Worm (Caenorhabditis elegans) whole organism, mixed stage, embryonic: ENCODE results near the gene C16C8.22.

Experiments used
- M03D4.4 ChIP-seq: sonication (generic microtip); optimal IDR thresholded peaks from 2 replicates; lab custom pipeline; 2017; ENCODE audit warnings: mild to moderate bottlenecking, missing genetic modification characterization, missing compliant biosample characterization
- bed-3 ChIP-seq: fragments of 200-800 bp; sonication (Bioruptor generic); optimal IDR thresholded peaks from 3 replicates; lab custom pipeline; 2018; ENCODE audit warnings: mild to moderate bottlenecking, missing genetic modification characterization, moderate library complexity, missing compliant biosample characterization
- blmp-1 ChIP-seq: fragments of 150-350 bp; optimal IDR thresholded peaks from 2 replicates; lab custom pipeline; 2014; ENCODE audit warnings: missing biosample characterization, missing genetic modification characterization
- ceh-39 ChIP-seq: fragments of 150-350 bp; optimal IDR thresholded peaks from 2 replicates; lab custom pipeline; 2014; ENCODE audit warnings: missing biosample characterization, missing genetic modification characterization
- ceh-43 ChIP-seq: fragments of 200-800 bp; sonication (Bioruptor generic); optimal IDR thresholded peaks from 2 replicates; lab custom pipeline; 2018; ENCODE audit warnings: mild to moderate bottlenecking, missing genetic modification characterization, moderate library complexity, missing compliant biosample characterization
- ceh-83 ChIP-seq: fragments of 200-800 bp; sonication (Bioruptor generic); optimal IDR thresholded peaks from 2 replicates; lab custom pipeline; 2018; ENCODE audit warnings: mild to moderate bottlenecking, missing genetic modification characterization, missing compliant biosample characterization
- ces-1 ChIP-seq: fragments of 150-350 bp; optimal IDR thresholded peaks from 2 replicates; lab custom pipeline; 2014; ENCODE audit warnings: missing biosample characterization, missing genetic modification reagents, missing genetic modification characterization
- cnd-1 ChIP-seq: fragments of 200-800 bp; sonication (Bioruptor generic); optimal IDR thresholded peaks from 2 replicates; lab custom pipeline; 2018; ENCODE audit warnings: mild to moderate bottlenecking, missing genetic modification characterization, missing compliant biosample characterization
- elt-1 ChIP-seq: sonication (generic microtip); optimal IDR thresholded peaks from 2 replicates; lab custom pipeline; 2017; ENCODE audit warnings: missing genetic modification characterization, mild to moderate bottlenecking, missing compliant biosample characterization, antibody characterized with exemption, moderate library complexity, borderline replicate concordance; ENCODE audit not compliant: insufficient read depth
- elt-3 ChIP-seq: fragments of 150-350 bp; optimal IDR thresholded peaks from 2 replicates; lab custom pipeline; 2014; ENCODE audit warnings: missing biosample characterization, missing genetic modification characterization
- flh-1 ChIP-seq: fragments of 200-800 bp; sonication (Bioruptor generic); optimal IDR thresholded peaks from 2 replicates; lab custom pipeline; 2018; ENCODE audit warnings: mild to moderate bottlenecking, missing genetic modification characterization, moderate library complexity, missing compliant biosample characterization
- ham-2 ChIP-seq: fragments of 200-800 bp; sonication (Bioruptor generic); optimal IDR thresholded peaks from 2 replicates; lab custom pipeline; 2018; ENCODE audit warnings: mild to moderate bottlenecking, missing genetic modification characterization, missing compliant biosample characterization
- hlh-1 ChIP-seq: fragments of 150-350 bp; optimal IDR thresholded peaks from 2 replicates; lab custom pipeline; 2014; ENCODE audit warnings: missing biosample characterization, missing genetic modification reagents, missing genetic modification characterization
- lin-13 ChIP-seq: fragments of 150-350 bp; optimal IDR thresholded peaks from 2 replicates; lab custom pipeline; 2014; ENCODE audit warnings: missing biosample characterization, missing genetic modification characterization
- lin-32 ChIP-seq: fragments of 200-800 bp; sonication (Bioruptor generic); optimal IDR thresholded peaks from 2 replicates; lab custom pipeline; 2018; ENCODE audit warnings: mild to moderate bottlenecking, missing genetic modification characterization, missing compliant biosample characterization
- lsy-2 ChIP-seq: fragments of 150-350 bp; optimal IDR thresholded peaks from 2 replicates; lab custom pipeline; 2014; ENCODE audit warnings: missing biosample characterization, missing genetic modification characterization
- mab-5 ChIP-seq: fragments of 150-350 bp; optimal IDR thresholded peaks from 2 replicates; lab custom pipeline; 2014; ENCODE audit warnings: missing biosample characterization, missing genetic modification characterization
- mep-1 ChIP-seq: fragments of 150-350 bp; optimal IDR thresholded peaks from 2 replicates; lab custom pipeline; 2017; ENCODE audit warnings: missing biosample characterization, missing genetic modification reagents, missing genetic modification characterization, inconsistent platforms
- mls-2 ChIP-seq: sonication (generic microtip); optimal IDR thresholded peaks from 2 replicates; lab custom pipeline; 2016; ENCODE audit warnings: mild to moderate bottlenecking, missing genetic modification characterization, moderate library complexity, missing compliant biosample characterization
- nhr-12 ChIP-seq: fragments of 150-350 bp; optimal IDR thresholded peaks from 2 replicates; lab custom pipeline; 2014; ENCODE audit warnings: missing biosample characterization, missing genetic modification characterization
- nhr-2 ChIP-seq: fragments of 150-350 bp; optimal IDR thresholded peaks from 2 replicates; lab custom pipeline; 2014; ENCODE audit warnings: missing biosample characterization, missing genetic modification characterization
- nhr-28 ChIP-seq: fragments of 150-350 bp; optimal IDR thresholded peaks from 2 replicates; lab custom pipeline; 2014; ENCODE audit warnings: missing biosample characterization, missing genetic modification characterization
- nhr-76 ChIP-seq: sonication (generic microtip); optimal IDR thresholded peaks from 2 replicates; lab custom pipeline; 2017; ENCODE audit warnings: missing biosample characterization, missing genetic modification characterization
- pha-4 ChIP-seq: fragments of 150-350 bp; optimal IDR thresholded peaks from 2 replicates; lab custom pipeline; 2018; ENCODE audit warnings: missing biosample characterization, missing genetic modification reagents, missing genetic modification characterization
- sem-2 ChIP-seq: fragments of 200-800 bp; sonication (Bioruptor generic); optimal IDR thresholded peaks from 2 replicates; lab custom pipeline; 2018; ENCODE audit warnings: mild to moderate bottlenecking, missing genetic modification characterization, missing compliant biosample characterization
- snpc-4 ChIP-seq: fragments of 150-350 bp; optimal IDR thresholded peaks from 2 replicates; lab custom pipeline; 2014; ENCODE audit warnings: missing biosample characterization, missing genetic modification characterization
- sptf-1 ChIP-seq: sonication (generic microtip); optimal IDR thresholded peaks from 2 replicates; lab custom pipeline; 2017; ENCODE audit warnings: mild to moderate bottlenecking, missing genetic modification characterization, moderate library complexity, missing compliant biosample characterization
- tbx-8 ChIP-seq: fragments of 200-800 bp; sonication (Bioruptor generic); optimal IDR thresholded peaks from 2 replicates; lab custom pipeline; 2018; ENCODE audit warnings: mild to moderate bottlenecking, missing genetic modification characterization, moderate library complexity, missing compliant biosample characterization
- unc-120 ChIP-seq: sonication (generic microtip); optimal IDR thresholded peaks from 2 replicates; lab custom pipeline; 2017; ENCODE audit warnings: missing genetic modification characterization, missing compliant biosample characterization; ENCODE audit not compliant: poor library complexity, severe bottlenecking
- unc-39 ChIP-seq: fragments of 150-350 bp; optimal IDR thresholded peaks from 2 replicates; lab custom pipeline; 2014; ENCODE audit warnings: missing biosample characterization, missing genetic modification characterization
- ztf-11 ChIP-seq: fragments of 150-350 bp; optimal IDR thresholded peaks from 2 replicates; lab custom pipeline; 2014; ENCODE audit warnings: missing biosample characterization, missing genetic modification characterization

The C16C8.22 gene

DNA sequence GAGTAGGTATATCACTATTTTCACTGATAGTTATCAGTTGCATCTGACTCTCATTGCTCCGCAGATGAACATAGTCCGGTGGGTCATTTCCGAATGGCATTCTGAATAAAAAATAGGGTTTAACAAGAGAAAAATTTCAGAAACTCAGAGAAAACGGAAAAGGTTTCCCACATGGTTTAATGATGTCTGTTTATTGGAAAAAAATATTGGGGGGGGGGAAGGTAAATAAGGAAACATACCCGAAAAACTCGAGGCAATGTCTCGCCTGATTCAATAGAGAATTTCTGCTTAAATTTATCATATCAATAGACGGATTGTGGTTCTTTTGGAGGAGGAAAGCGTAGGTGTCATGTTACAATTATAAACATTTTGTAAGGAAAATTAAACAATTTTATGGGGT lies 17.6 kb downstream of the C16C8.22 start, which contains the start of gene nep-11:
TSS of gene nep-11 (minus strand) at position 101 of the 400 bp plus-strand sequence.
- no peak for TF ChIP-seq cnd-1
- TF ChIP-seq mep-1 (tag; lab: Kevin White, UChicago) = no peak
- TF ChIP-seq ztf-11 (tag; lab: Kevin White, UChicago) = no peak
- TF ChIP-seq ceh-39 = no peak

DNA sequence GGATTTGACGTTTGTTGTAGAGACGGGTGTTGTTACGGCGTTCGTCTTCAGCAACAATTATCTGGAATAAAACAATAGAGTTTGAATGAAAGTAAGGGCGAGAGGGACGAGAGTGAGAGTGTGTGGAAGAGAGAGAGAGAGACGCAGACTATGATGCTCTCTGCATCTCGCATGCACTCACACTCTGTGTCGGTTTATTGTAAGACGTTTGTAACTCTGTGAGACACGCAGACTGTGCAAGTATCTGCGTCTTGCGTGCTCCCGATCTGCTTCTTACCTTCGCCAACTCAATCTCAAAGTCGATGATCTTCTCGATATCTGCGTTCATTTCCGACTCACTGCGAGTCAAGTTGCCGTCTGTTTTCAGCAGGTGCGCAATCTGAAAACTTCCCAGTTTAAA lies 20.1 kb downstream of the C16C8.22 start:
- TF ChIP-seq lsy-2 (tag; lab: Kevin White, UChicago) (no peak), mep-1 (tag; lab: Kevin White, UChicago) (no peak), ceh-43 (GFP tag; lab: Kevin White, UChicago) (no peak), cnd-1 (no peak), ceh-83 (GFP tag; lab: Kevin White, UChicago) (no peak), sem-2 (GFP tag; lab: Kevin White, UChicago) (no peak), unc-120 (tag; lab: Kevin White, UChicago) (no peak), M03D4.4 (tag; lab: Kevin White, UChicago) (no peak), ztf-11 (tag; lab: Kevin White, UChicago) (no peak)

ce11 chrII:3416528-3416927 lies 26.5 kb downstream of the C16C8.22 start, which contains the start of gene nep-6:
Gene nep-6 (plus strand): TSS chrII:3416828.
- no peak for TF ChIP-seq blmp-1 (tag; lab: Kevin White, UChicago)
- TF ChIP-seq ceh-43 (GFP tag; lab: Kevin White, UChicago) = no peak
- TF ChIP-seq nhr-2 = no peak
- no peak for TF ChIP-seq ceh-83 (GFP tag; lab: Kevin White, UChicago)
- TF ChIP-seq nhr-76 (tag; lab: Kevin White, UChicago) = no peak
- no peak for TF ChIP-seq nhr-12
- no peak for TF ChIP-seq lsy-2 (tag; lab: Kevin White, UChicago)
- TF ChIP-seq elt-1 = no peak
- TF ChIP-seq ztf-11 (tag; lab: Kevin White, UChicago) = no peak
- no peak for TF ChIP-seq cnd-1
- TF ChIP-seq ham-2 (GFP tag; lab: Kevin White, UChicago) = no peak
- no peak for TF ChIP-seq sem-2 (GFP tag; lab: Kevin White, UChicago)
- TF ChIP-seq unc-39 (tag; lab: Kevin White, UChicago) = no peak
- no peak for TF ChIP-seq flh-1 (GFP tag; lab: Kevin White, UChicago)
- no peak for TF ChIP-seq pha-4 (tag; lab: Kevin White, UChicago)
- TF ChIP-seq, all 35 proteins: peak for 0

DNA sequence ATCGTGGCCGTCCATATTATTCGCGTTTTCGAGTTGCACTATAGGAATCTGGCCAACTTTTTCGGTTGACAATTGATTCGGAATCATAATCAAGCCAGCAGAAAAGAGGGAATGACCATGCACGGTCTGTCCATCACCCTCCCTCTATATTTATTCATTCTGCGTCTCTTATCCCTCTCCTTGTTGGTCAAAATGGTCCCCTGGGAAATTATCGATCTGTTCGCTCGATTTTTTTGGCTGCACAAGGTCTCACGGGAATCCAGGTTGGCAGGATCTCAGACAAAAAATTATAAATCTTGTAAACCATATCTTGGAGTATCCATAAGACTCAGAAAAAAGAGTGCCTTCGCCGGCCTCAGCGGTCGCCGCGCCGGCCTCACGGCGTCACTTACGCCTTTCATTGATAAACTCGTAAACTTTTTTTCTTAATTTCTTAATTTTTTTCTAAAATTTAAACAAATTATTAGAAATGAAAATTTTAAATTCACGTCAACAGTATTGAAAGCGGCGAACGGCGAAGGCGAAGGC lies 28.6 kb downstream of the C16C8.22 start, which contains the start of the genes F18A12.7 and F18A12.2:
TSS of gene F18A12.7 (minus strand) at position 101 of the 528 bp plus-strand sequence.
TSS of gene F18A12.2 (plus strand) at position 478 of the 528 bp plus-strand sequence.
- TF ChIP-seq nhr-76 (tag; lab: Kevin White, UChicago) (no peak), mab-5 (tag; lab: Kevin White, UChicago) (no peak), nhr-2 (no peak), M03D4.4 (tag; lab: Kevin White, UChicago) (no peak), mls-2 (tag; lab: Kevin White, UChicago) (no peak), snpc-4 (no peak), ces-1 (GFP tag; lab: Kevin White, UChicago) (no peak), elt-3 (tag; lab: Kevin White, UChicago) (no peak), unc-120 (tag; lab: Kevin White, UChicago) (no peak)

ce11 chrII:3403535-3403934 lies 39.5 kb downstream of the C16C8.22 start, which contains the start of gene nep-8:
Gene nep-8 (plus strand): TSS chrII:3403835.
- TF ChIP-seq hlh-1 (no peak), nhr-2 (no peak), snpc-4 (no peak), sem-2 (GFP tag; lab: Kevin White, UChicago) (no peak), nhr-76 (tag; lab: Kevin White, UChicago) (no peak), elt-1 (no peak), blmp-1 (tag; lab: Kevin White, UChicago) (no peak)

- TF ChIP-seq bed-3 (GFP tag; lab: Kevin White, UChicago) = no peak
- TF ChIP-seq blmp-1 (tag; lab: Kevin White, UChicago) = no peak
- TF ChIP-seq elt-1 = no peak
- TF ChIP-seq mep-1 (tag; lab: Kevin White, UChicago) = no peak
- no peak for TF ChIP-seq lin-32 (GFP tag; lab: Kevin White, UChicago)
- no peak for TF ChIP-seq snpc-4
- TF ChIP-seq tbx-8 (GFP tag; lab: Kevin White, UChicago) = no peak
- TF ChIP-seq ham-2 (GFP tag; lab: Kevin White, UChicago) = no peak
- no peak for TF ChIP-seq lin-13
- TF ChIP-seq nhr-28 (tag; lab: Kevin White, UChicago) = no peak
- no peak for TF ChIP-seq pha-4 (tag; lab: Kevin White, UChicago)
- TF ChIP-seq M03D4.4 (tag; lab: Kevin White, UChicago) = no peak
- TF ChIP-seq unc-39 (tag; lab: Kevin White, UChicago) = no peak
- TF ChIP-seq ceh-43 (GFP tag; lab: Kevin White, UChicago) = no peak
- TF ChIP-seq sptf-1 = no peak
- no peak for TF ChIP-seq sem-2 (GFP tag; lab: Kevin White, UChicago)
- no peak for TF ChIP-seq nhr-12
- TF ChIP-seq flh-1 (GFP tag; lab: Kevin White, UChicago) = no peak
- TF ChIP-seq nhr-2 = no peak
Observed at ce11 chrII:3402854-3403253, 40.2 kb downstream of the C16C8.22 start, which contains the start of gene nep-10. Gene nep-10 (minus strand): TSS chrII:3402954.
